Worm (Caenorhabditis elegans) whole organism, L1 larva: Measurements from ENCODE around the gene ears-2.

ENCODE experiments used
- fkh-8 ChIP-seq: sonication (generic microtip); optimal IDR thresholded peaks from 2 replicates; lab custom pipeline; 2016; ENCODE audit warnings: mild to moderate bottlenecking, missing genetic modification characterization, missing compliant biosample characterization
- fos-1 ChIP-seq: fragments of 150-350 bp; optimal IDR thresholded peaks from 2 replicates; lab custom pipeline; 2014; ENCODE audit warnings: missing biosample characterization, missing genetic modification characterization
- jun-1 ChIP-seq: fragments of 150-350 bp; optimal IDR thresholded peaks from 2 replicates; lab custom pipeline; 2014; ENCODE audit warnings: missing biosample characterization, missing genetic modification reagents, missing genetic modification characterization
- lin-13 ChIP-seq: fragments of 150-350 bp; optimal IDR thresholded peaks from 2 replicates; lab custom pipeline; 2014; ENCODE audit warnings: missing biosample characterization, missing genetic modification reagents, missing genetic modification characterization
- lin-15B ChIP-seq: fragments of 150-350 bp; sonication (generic microtip); optimal IDR thresholded peaks from 3 replicates; lab custom pipeline; 2014; ENCODE audit warnings: missing biosample characterization, missing genetic modification characterization
- lin-35 ChIP-seq, 2 experiments: fragments of 150-350 bp; optimal IDR thresholded peaks; 2 replicates each; lab custom pipeline; 2014; ENCODE audit warnings: missing biosample characterization in 2 of 2, missing genetic modification characterization in 2 of 2, missing genetic modification reagents in 2 of 2
- mef-2 ChIP-seq: fragments of 150-350 bp; optimal IDR thresholded peaks from 2 replicates; lab custom pipeline; 2014; ENCODE audit warnings: missing biosample characterization, missing genetic modification characterization
- nhr-12 ChIP-seq: sonication (generic microtip); optimal IDR thresholded peaks from 2 replicates; lab custom pipeline; 2017; ENCODE audit warnings: missing biosample characterization, missing genetic modification characterization
- nhr-19 ChIP-seq: fragments of 200-800 bp; sonication (Bioruptor generic); conservative IDR thresholded peaks from 2 replicates; pipeline ENCODE4 v1.3.6; 2022; ENCODE audit warnings: missing genetic modification characterization, missing compliant biosample characterization
- nhr-237 ChIP-seq: fragments of 150-350 bp; optimal IDR thresholded peaks from 2 replicates; lab custom pipeline; 2014; ENCODE audit warnings: missing biosample characterization, missing genetic modification characterization
- skn-1 ChIP-seq: fragments of 150-350 bp; optimal IDR thresholded peaks from 2 replicates; lab custom pipeline; 2014; ENCODE audit warnings: missing biosample characterization, missing genetic modification characterization
- ztf-11 ChIP-seq, 2 experiments: sonication (generic microtip); optimal IDR thresholded peaks; 2 replicates each; lab custom pipeline; 2016 to 2017; ENCODE audit warnings: missing genetic modification characterization in 2 of 2, missing biosample characterization in 1 of 2, missing compliant biosample characterization in 1 of 2
- ztf-4 ChIP-seq: fragments of 150-350 bp; optimal IDR thresholded peaks from 2 replicates; lab custom pipeline; 2014; ENCODE audit warnings: missing biosample characterization, missing genetic modification characterization

DNA sequence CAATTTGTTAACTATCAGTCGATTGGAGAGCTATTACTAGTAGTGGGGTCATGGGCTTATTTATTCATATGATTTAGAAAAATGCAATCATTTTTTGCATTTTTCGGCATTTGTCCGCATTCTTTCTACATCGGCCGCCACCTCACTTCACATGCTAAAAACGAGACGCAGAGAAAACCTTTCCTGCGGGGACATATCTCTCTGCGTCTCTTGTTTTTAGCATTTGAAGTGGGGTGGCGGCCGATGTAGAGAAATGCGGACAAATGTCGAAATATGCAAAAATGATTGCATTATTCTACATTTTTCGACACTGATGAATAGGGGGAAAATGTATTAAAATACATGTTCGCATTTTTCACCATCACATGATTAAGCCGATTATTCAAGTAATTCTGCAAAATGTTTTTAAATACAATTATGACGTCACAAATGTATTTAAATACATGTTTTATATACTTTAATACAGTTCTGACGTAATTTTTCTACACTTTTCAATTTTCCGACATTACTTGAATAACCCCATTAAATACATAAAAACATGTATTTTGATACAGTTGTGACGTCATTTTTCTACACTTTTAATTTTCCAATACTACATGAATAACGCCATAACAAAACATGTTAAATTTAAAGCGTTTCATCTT, 18.0 kb downstream of the ears-2 start:
- TF ChIP-seq jun-1 (tag; lab: Kevin White, UChicago) = no peak
- TF ChIP-seq lin-35 (GFP tag; optimal IDR thresholded peaks at IDR 0.05; lab: Kevin White, UChicago) = no peak
- no peak for TF ChIP-seq fkh-8 (tag; lab: Kevin White, UChicago)
- TF ChIP-seq lin-15B (tag; lab: Kevin White, UChicago) = no peak
- no peak for TF ChIP-seq fos-1 (tag; lab: Kevin White, UChicago)
- no peak for TF ChIP-seq nhr-12
- no peak for TF ChIP-seq skn-1
- TF ChIP-seq nhr-19 (GFP tag; lab: Robert Waterston, UW) = no peak
- TF ChIP-seq lin-13 = no peak
- no peak for TF ChIP-seq ztf-11 (tag; optimal IDR thresholded peaks at IDR 0.05; lab: Kevin White, UChicago)
- no peak for TF ChIP-seq ztf-4 (tag; lab: Kevin White, UChicago)
- no peak for TF ChIP-seq mef-2 (tag; lab: Kevin White, UChicago)
- no peak for TF ChIP-seq nhr-237
